Fruit fly (Drosophila melanogaster): Measurements from ENCODE around the gene CG5235.

- TF ChIP-seq kay (GFP tag; ENCODE audit: borderline replicate concordance) (no peak), cnc (optimal IDR thresholded peaks at IDR 0.05) (no peak), toe (GFP tag; optimal IDR thresholded peaks at IDR 0.05) (no peak), CG1620 (GFP tag; optimal IDR thresholded peaks at IDR 0.05) (peak; percentile 81), CG7045 (GFP tag; optimal IDR thresholded peaks at IDR 0.05) (peak; percentile 88), CG7101 (tag; optimal IDR thresholded peaks at IDR 0.05) (peak; percentile 89), CG5204 (GFP tag; optimal IDR thresholded peaks at IDR 0.05) (no peak), Hr96 (GFP tag; optimal IDR thresholded peaks at IDR 0.05) (no peak), Crg-1 (GFP tag; optimal IDR thresholded peaks at IDR 0.05) (peak; percentile 83), CG14711 (tag; optimal IDR thresholded peaks at IDR 0.05) (peak; percentile 83), CG11617 (GFP tag; optimal IDR thresholded peaks at IDR 0.05) (peak; percentile 98), ovo (GFP tag; optimal IDR thresholded peaks at IDR 0.05) (peak; percentile 62), tj (GFP tag; optimal IDR thresholded peaks at IDR 0.05) (peak; percentile 91)
Observed at dm6 chr3L:16113607-16114337, 23.6 kb upstream of the CG5235 start.

Data from whole organism, adult.